Fruit fly (Drosophila melanogaster) whole organism, pupa: ENCODE measurements around the gene CG3081.

Experiments used
- CG10348 ChIP-seq: fragments of 200-800 bp; sonication (Bioruptor generic); IDR thresholded peaks from 2 replicates; pipeline ENCODE4 v1.3.6; 2022; ENCODE audit warnings: missing biosample characterization, missing genetic modification characterization
- CG12605 ChIP-seq: fragments of 200-800 bp; sonication (Bioruptor generic); IDR thresholded peaks from 2 replicates; pipeline ENCODE4 v1.3.6; 2022; ENCODE audit warnings: missing biosample characterization, missing genetic modification characterization
- CG13204 ChIP-seq: fragments of 200-800 bp; sonication (Bioruptor generic); optimal IDR thresholded peaks from 2 replicates; lab custom pipeline; 2018; ENCODE audit warnings: missing biosample characterization, mild to moderate bottlenecking, missing genetic modification characterization, moderate library complexity
- CG14655 ChIP-seq: fragments of 200-800 bp; sonication (Bioruptor generic); optimal IDR thresholded peaks from 3 replicates; lab custom pipeline; 2017; ENCODE audit warnings: mild to moderate bottlenecking, missing biosample characterization, missing genetic modification reagents, missing genetic modification characterization
- CG17806 ChIP-seq: fragments of 200-800 bp; sonication (Bioruptor generic); optimal IDR thresholded peaks from 2 replicates; lab custom pipeline; 2018; ENCODE audit warnings: missing biosample characterization, mild to moderate bottlenecking, missing genetic modification characterization, moderate library complexity
- CG34367 ChIP-seq: fragments of 200-800 bp; sonication (Bioruptor generic); optimal IDR thresholded peaks from 2 replicates; lab custom pipeline; 2018; ENCODE audit warnings: missing biosample characterization, mild to moderate bottlenecking, missing genetic modification characterization
- CG8159 ChIP-seq: fragments of 200-800 bp; sonication (Bioruptor generic); optimal IDR thresholded peaks from 3 replicates; lab custom pipeline; 2018; ENCODE audit warnings: missing biosample characterization, mild to moderate bottlenecking, missing genetic modification characterization, moderate library complexity
- CG8301 ChIP-seq: fragments of 200-800 bp; sonication (Bioruptor generic); optimal IDR thresholded peaks from 2 replicates; lab custom pipeline; 2018; ENCODE audit warnings: missing biosample characterization, mild to moderate bottlenecking, missing genetic modification characterization

dm6 chrX:4690767-4691166 lies 47.0 kb upstream of the CG3081 start:
- TF ChIP-seq CG34367 (tag; lab: Kevin White, UChicago): no peak
- TF ChIP-seq CG14655 (GFP tag; lab: Kevin White, UChicago): no peak
- no peak for TF ChIP-seq CG13204 (GFP tag; lab: Kevin White, UChicago)
- no peak for TF ChIP-seq CG12605 (GFP tag; lab: Robert Waterston, UW)
- no peak for TF ChIP-seq CG17806 (tag; lab: Kevin White, UChicago)
- TF ChIP-seq CG10348 (GFP tag; lab: Robert Waterston, UW): no peak
- TF ChIP-seq CG8301: no peak
- TF ChIP-seq CG8159: no peak
